Fruit fly (Drosophila melanogaster): ENCODE data around the gene ush.

Gene ush

DNA sequence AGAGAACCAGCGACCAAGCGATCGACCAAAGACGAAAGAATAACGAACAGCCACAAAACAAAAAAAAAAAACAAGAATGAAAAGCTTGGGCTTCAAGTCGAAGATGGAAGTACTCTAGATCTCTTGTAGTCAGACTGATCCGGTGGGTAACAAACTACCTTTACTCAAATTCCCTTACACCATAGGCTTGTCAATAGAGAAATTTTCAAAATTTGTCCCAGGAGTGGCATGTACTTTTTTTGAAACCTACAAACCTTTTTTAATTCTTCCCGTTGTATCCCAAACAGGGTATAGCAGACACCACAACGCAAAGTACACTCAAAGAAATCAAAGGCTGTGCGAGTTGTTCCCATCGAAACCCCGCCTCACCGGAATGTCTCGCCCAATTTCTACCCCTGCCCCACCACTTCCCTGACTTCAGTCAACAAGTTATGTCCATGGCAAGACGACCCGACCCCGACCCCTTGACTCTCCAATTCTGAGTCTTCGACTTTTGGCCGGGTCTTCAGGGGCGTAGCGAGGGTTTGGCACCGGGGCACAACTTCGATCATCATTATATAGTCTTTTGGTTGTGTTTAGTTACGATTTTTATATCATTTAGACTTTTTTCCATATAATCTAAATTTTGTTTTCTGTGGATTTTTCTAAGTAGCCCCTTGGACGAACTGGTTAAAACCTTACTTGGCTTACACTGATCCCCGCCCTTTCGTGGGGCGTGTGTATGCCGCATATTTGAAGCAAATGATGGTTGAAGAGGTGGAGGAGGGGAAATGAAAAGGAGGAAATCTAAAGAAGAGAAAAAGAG is 46.1 kb upstream of the ush start (continued):
- TF ChIP-seq ara (GFP tag; IDR thresholded peaks at IDR 0.05) (peak; percentile 58; the same call in 1 of the 2 replicates), da (GFP tag; optimal IDR thresholded peaks at IDR 0.05) (no peak), dpn (GFP tag; optimal IDR thresholded peaks at IDR 0.05) (peak; percentile 23 to 50), toy (GFP tag; IDR thresholded peaks at IDR 0.05) (no peak), Neu2 (GFP tag; optimal IDR thresholded peaks at IDR 0.05; ENCODE audit: borderline replicate concordance) (no peak), ewg (GFP tag; optimal IDR thresholded peaks at IDR 0.05) (peak; percentile 20), CG7357 (GFP tag; IDR thresholded peaks at IDR 0.05) (peak; percentile 37; the same call in 2 of the 3 replicates), YL-1 (GFP tag; optimal IDR thresholded peaks at IDR 0.05) (no peak), Fer3 (tag; optimal IDR thresholded peaks at IDR 0.05) (peak; percentile 10), CG33557 (GFP tag; optimal IDR thresholded peaks at IDR 0.05) (peak; percentile 49), caup (GFP tag; optimal IDR thresholded peaks at IDR 0.05; ENCODE audit: severe bottlenecking) (no peak), zen2 (GFP tag; IDR thresholded peaks at IDR 0.05; ENCODE audit: partially characterized antibody) (no peak), cato (GFP tag; optimal IDR thresholded peaks at IDR 0.05; ENCODE audit: borderline replicate concordance) (no peak), cwo (GFP tag; optimal IDR thresholded peaks at IDR 0.05) (no peak), p53 (GFP tag; optimal IDR thresholded peaks at IDR 0.05) (no peak), Optix (GFP tag; IDR thresholded peaks at IDR 0.05) (no peak), CG2202 (tag; optimal IDR thresholded peaks at IDR 0.05) (peak; percentile 0), CG8388 (GFP tag; optimal IDR thresholded peaks at IDR 0.05) (peak; percentile 48), Camta (GFP tag; optimal IDR thresholded peaks at IDR 0.05) (peak; percentile 39), sisA (GFP tag; IDR thresholded peaks at IDR 0.05) (peak; percentile 47), Rx (GFP tag; IDR thresholded peaks at IDR 0.05) (no peak), CG14667 (GFP tag; IDR thresholded peaks at IDR 0.05) (no peak), TFAM (GFP tag; optimal IDR thresholded peaks at IDR 0.05) (no peak), br (optimal IDR thresholded peaks at IDR 0.05) (no peak), run (tag; optimal IDR thresholded peaks at IDR 0.05) (no peak), dysf (GFP tag; IDR thresholded peaks at IDR 0.05) (peak; percentile 59; the same call in 2 of the 3 replicates), hkb (optimal IDR thresholded peaks at IDR 0.05) (no peak), hkb (GFP tag; IDR thresholded peaks at IDR 0.05) (0 out of 2 replicates have a peak, but pooled peaks have one; percentile 46), ttk (GFP tag; IDR thresholded peaks at IDR 0.05) (no peak), Tbp (GFP tag; optimal IDR thresholded peaks at IDR 0.05) (no peak), CG17385 (GFP tag; optimal IDR thresholded peaks at IDR 0.05) (no peak), btn (GFP tag; optimal IDR thresholded peaks at IDR 0.05) (no peak), fd3F (GFP tag; optimal IDR thresholded peaks at IDR 0.05) (no peak), CG17359 (tag; optimal IDR thresholded peaks at IDR 0.05) (peak; percentile 7), CG7928 (GFP tag; optimal IDR thresholded peaks at IDR 0.05) (no peak), CG33213 (GFP tag; optimal IDR thresholded peaks at IDR 0.05) (peak; percentile 13), E2f2 (GFP tag; IDR thresholded peaks at IDR 0.05) (peak; percentile 26; the same call in 1 of the 2 replicates), grau (tag; optimal IDR thresholded peaks at IDR 0.05) (peak; percentile 44), kay (GFP tag; optimal IDR thresholded peaks at IDR 0.05) (peak; percentile 13), CG31388 (GFP tag; optimal IDR thresholded peaks at IDR 0.05) (no peak), sr (GFP tag; IDR thresholded peaks at IDR 0.05) (no peak), CG17912 (GFP tag; optimal IDR thresholded peaks at IDR 0.05) (no peak), Sry-β (GFP tag; optimal IDR thresholded peaks at IDR 0.05) (no peak), ham (GFP tag; IDR thresholded peaks at IDR 0.05) (no peak), esg (GFP tag; conservative IDR thresholded peaks at IDR 0.05) (no peak), zfh2 (GFP tag; optimal IDR thresholded peaks at IDR 0.05) (peak; percentile 43), klu (GFP tag; IDR thresholded peaks at IDR 0.05) (no peak), CG8089 (GFP tag; optimal IDR thresholded peaks at IDR 0.05) (peak; percentile 61), vvl (GFP tag; IDR thresholded peaks at IDR 0.05) (peak; percentile 65), tin (GFP tag; optimal IDR thresholded peaks at IDR 0.05) (peak; percentile 44), pita (GFP tag; optimal IDR thresholded peaks at IDR 0.05) (no peak)

All from whole organism, embryonic.